Fruit fly (Drosophila melanogaster) whole organism, embryonic: ENCODE measurements around the gene CG31826.

Experiments used
- Ada2b ChIP-seq: fragments of 200-800 bp; sonication (Bioruptor generic); IDR thresholded peaks from 2 replicates; pipeline ENCODE4 v1.3.6; 2022; ENCODE audit warnings: missing biosample characterization, missing genetic modification characterization
- Bdp1 ChIP-seq: fragments of 200-800 bp; sonication (Bioruptor generic); optimal IDR thresholded peaks from 3 replicates; lab custom pipeline; 2016; ENCODE audit warnings: missing biosample characterization, missing genetic modification characterization
- CG10654 ChIP-seq: fragments of 200-800 bp; sonication (Bioruptor generic); optimal IDR thresholded peaks from 2 replicates; lab custom pipeline; 2016; ENCODE audit warnings: missing biosample characterization, missing genetic modification characterization
- CG10959 ChIP-seq: fragments of 200-800 bp; sonication (Bioruptor generic); IDR thresholded peaks from 2 replicates; pipeline ENCODE4 v1.3.6; 2022; ENCODE audit warnings: missing biosample characterization, missing genetic modification characterization
- CG10979 ChIP-seq: fragments of 200-800 bp; sonication (Bioruptor generic); optimal IDR thresholded peaks from 2 replicates; lab custom pipeline; 2018; ENCODE audit warnings: missing biosample characterization, mild to moderate bottlenecking, missing genetic modification characterization, moderate library complexity
- CG12155 ChIP-seq: fragments of 200-800 bp; sonication (Bioruptor generic); optimal IDR thresholded peaks from 3 replicates; lab custom pipeline; 2016; ENCODE audit warnings: missing biosample characterization, missing genetic modification characterization
- CG12659 ChIP-seq: fragments of 200-800 bp; sonication (Bioruptor generic); optimal IDR thresholded peaks from 3 replicates; lab custom pipeline; 2017; ENCODE audit warnings: mild to moderate bottlenecking, missing biosample characterization, missing genetic modification reagents, missing genetic modification characterization
- CG13123 ChIP-seq: fragments of 200-800 bp; sonication (Bioruptor generic); optimal IDR thresholded peaks from 2 replicates; lab custom pipeline; 2016; ENCODE audit warnings: missing biosample characterization, missing genetic modification characterization
- CG13424 ChIP-seq: fragments of 200-800 bp; sonication (Bioruptor generic); optimal IDR thresholded peaks from 2 replicates; lab custom pipeline; 2019; ENCODE audit warnings: missing biosample characterization, mild to moderate bottlenecking, missing genetic modification characterization, moderate library complexity
- CG1602 ChIP-seq: fragments of 200-800 bp; sonication (Bioruptor generic); optimal IDR thresholded peaks from 3 replicates; lab custom pipeline; 2016; ENCODE audit warnings: missing biosample characterization, missing genetic modification characterization
- CG18011 ChIP-seq: fragments of 200-800 bp; sonication (Bioruptor generic); optimal IDR thresholded peaks from 2 replicates; lab custom pipeline; 2017; ENCODE audit warnings: missing biosample characterization, missing genetic modification characterization, mild to moderate bottlenecking, moderate library complexity, missing genotype
- CG18764 ChIP-seq: fragments of 200-800 bp; sonication (Bioruptor generic); optimal IDR thresholded peaks from 3 replicates; lab custom pipeline; 2016; ENCODE audit warnings: missing biosample characterization, missing genetic modification characterization
- CG2116 ChIP-seq: fragments of 200-800 bp; sonication (Bioruptor generic); optimal IDR thresholded peaks from 3 replicates; lab custom pipeline; 2018; ENCODE audit warnings: missing biosample characterization, mild to moderate bottlenecking, missing genetic modification characterization
- CG30431 ChIP-seq: fragments of 200-800 bp; sonication (Bioruptor generic); optimal IDR thresholded peaks from 2 replicates; lab custom pipeline; 2017; ENCODE audit warnings: missing biosample characterization, missing genetic modification characterization
- CG3281 ChIP-seq: fragments of 200-800 bp; sonication (Bioruptor generic); optimal IDR thresholded peaks from 3 replicates; lab custom pipeline; 2017; ENCODE audit warnings: missing biosample characterization, mild to moderate bottlenecking, missing genetic modification characterization
- CG33557 ChIP-seq: fragments of 200-800 bp; sonication (Bioruptor generic); optimal IDR thresholded peaks from 2 replicates; lab custom pipeline; 2019; ENCODE audit warnings: missing biosample characterization, mild to moderate bottlenecking, missing genetic modification characterization, moderate library complexity
- CG34422 ChIP-seq: fragments of 200-800 bp; sonication (Bioruptor generic); IDR thresholded peaks from 3 replicates; pipeline ENCODE4 v1.3.6; 2022; ENCODE audit warnings: missing biosample characterization, missing genetic modification characterization
- CG3726 ChIP-seq: fragments of 200-800 bp; sonication (Bioruptor generic); IDR thresholded peaks from 3 replicates; pipeline ENCODE4, ENCODE4 v1.3.6; 2022; ENCODE audit warnings: missing biosample characterization, missing genetic modification characterization
- CG43689 ChIP-seq: fragments of 200-800 bp; sonication (Bioruptor generic); IDR thresholded peaks from 2 replicates; pipeline ENCODE4 v1.3.6; 2022; ENCODE audit warnings: missing biosample characterization, missing genetic modification characterization
- CG4424 ChIP-seq: fragments of 200-800 bp; sonication (Bioruptor generic); optimal IDR thresholded peaks from 3 replicates; lab custom pipeline; 2016; ENCODE audit warnings: missing biosample characterization, missing genetic modification characterization
- CG4617 ChIP-seq: fragments of 200-800 bp; sonication (Bioruptor generic); optimal IDR thresholded peaks from 3 replicates; lab custom pipeline; 2016; ENCODE audit warnings: missing biosample characterization, missing genetic modification characterization, borderline replicate concordance
- CG6765 ChIP-seq: fragments of 200-800 bp; sonication (Bioruptor generic); optimal IDR thresholded peaks from 3 replicates; lab custom pipeline; 2017; ENCODE audit warnings: missing biosample characterization, mild to moderate bottlenecking, missing genetic modification characterization
- CG8924 ChIP-seq: fragments of 200-800 bp; optimal IDR thresholded peaks from 3 replicates; lab custom pipeline; 2019; ENCODE audit warnings: missing biosample characterization, mild to moderate bottlenecking, missing genetic modification characterization, moderate library complexity
- Chrac-16 ChIP-seq: fragments of 200-800 bp; sonication (Bioruptor generic); optimal IDR thresholded peaks from 3 replicates; lab custom pipeline; 2016; ENCODE audit warnings: missing biosample characterization, missing genetic modification characterization
- Deaf1 ChIP-seq: fragments of 200-800 bp; optimal IDR thresholded peaks from 3 replicates; lab custom pipeline; 2019; ENCODE audit warnings: missing biosample characterization, mild to moderate bottlenecking, missing genetic modification characterization, moderate library complexity
- Fer1 ChIP-seq: fragments of 200-800 bp; sonication (Bioruptor generic); optimal IDR thresholded peaks from 2 replicates; lab custom pipeline; 2017; ENCODE audit warnings: missing biosample characterization, mild to moderate bottlenecking, missing genetic modification characterization
- HLH4C ChIP-seq: fragments of 200-800 bp; sonication (Bioruptor generic); IDR thresholded peaks from 3 replicates; pipeline ENCODE4 v1.3.6; 2022; ENCODE audit warnings: missing biosample characterization, missing genetic modification characterization; ENCODE audit not compliant: partially characterized antibody
- MBD-R2 ChIP-seq: fragments of 200-800 bp; sonication (Bioruptor generic); IDR thresholded peaks from 2 replicates; pipeline ENCODE4 v1.3.6; 2022; ENCODE audit warnings: missing biosample characterization, missing genetic modification characterization
- Oaz ChIP-seq: fragments of 200-800 bp; sonication (Bioruptor generic); IDR thresholded peaks from 2 replicates; pipeline ENCODE4 v1.3.6; 2022; ENCODE audit warnings: missing biosample characterization, missing genetic modification characterization
- Ravus ChIP-seq: fragments of 200-800 bp; sonication (Bioruptor generic); IDR thresholded peaks from 2 replicates; pipeline ENCODE4 v1.3.6; 2022; ENCODE audit warnings: missing biosample characterization, missing genetic modification characterization
- Rfx ChIP-seq: fragments of 200-800 bp; sonication (Bioruptor generic); IDR thresholded peaks from 2 replicates; pipeline ENCODE4 v1.3.6; 2022; ENCODE audit warnings: missing biosample characterization, missing genetic modification characterization
- Sry-β ChIP-seq: fragments of 200-800 bp; sonication (Bioruptor generic); optimal IDR thresholded peaks from 2 replicates; lab custom pipeline; 2018; ENCODE audit warnings: missing biosample characterization, mild to moderate bottlenecking, missing genetic modification characterization, moderate library complexity
- Vsx1 ChIP-seq: fragments of 200-800 bp; sonication (Bioruptor generic); optimal IDR thresholded peaks from 2 replicates; lab custom pipeline; 2017; ENCODE audit warnings: missing biosample characterization, mild to moderate bottlenecking, missing genetic modification characterization, missing genetic modification reagents
- Xbp1 ChIP-seq: fragments of 200-800 bp; sonication (Bioruptor generic); optimal IDR thresholded peaks from 3 replicates; lab custom pipeline; 2016; ENCODE audit warnings: missing biosample characterization, mild to moderate bottlenecking, missing genetic modification characterization
- YL-1 ChIP-seq: fragments of 200-800 bp; sonication (Bioruptor generic); optimal IDR thresholded peaks from 3 replicates; lab custom pipeline; 2017; ENCODE audit warnings: missing biosample characterization, mild to moderate bottlenecking, missing genetic modification characterization
- bab2 ChIP-seq: fragments of 200-800 bp; sonication (Bioruptor generic); optimal IDR thresholded peaks from 2 replicates; lab custom pipeline; 2016; ENCODE audit warnings: missing biosample characterization, missing genetic modification characterization
- bbx ChIP-seq: fragments of 200-800 bp; sonication (Bioruptor generic); IDR thresholded peaks from 2 replicates; pipeline ENCODE4 v1.3.6; 2022; ENCODE audit warnings: missing biosample characterization, missing genetic modification characterization; ENCODE audit not compliant: partially characterized antibody
- chn ChIP-seq: fragments of 200-800 bp; sonication (Bioruptor generic); optimal IDR thresholded peaks from 2 replicates; lab custom pipeline; 2016; ENCODE audit warnings: missing biosample characterization, missing genetic modification characterization
- crc ChIP-seq: fragments of 200-800 bp; sonication (Bioruptor generic); optimal IDR thresholded peaks from 2 replicates; lab custom pipeline; 2016; ENCODE audit warnings: missing biosample characterization, missing genetic modification characterization
- croc ChIP-seq: fragments of 200-800 bp; sonication (Bioruptor generic); conservative IDR thresholded peaks from 3 replicates; pipeline ENCODE4 v1.3.6; 2022; ENCODE audit warnings: missing biosample characterization, missing genetic modification characterization
- crp ChIP-seq, 2 experiments: fragments of 200-800 bp; sonication (Bioruptor generic); optimal IDR thresholded peaks; 2 replicates in 1 of 2; 3 replicates in 1 of 2; lab custom pipeline; 2017; ENCODE audit warnings: missing biosample characterization in 2 of 2, missing genetic modification characterization in 2 of 2, mild to moderate bottlenecking in 1 of 2, moderate library complexity in 1 of 2
- ewg ChIP-seq: fragments of 200-800 bp; sonication (Bioruptor generic); optimal IDR thresholded peaks from 3 replicates; lab custom pipeline; 2017; ENCODE audit warnings: mild to moderate bottlenecking, missing biosample characterization, missing genetic modification reagents, missing genetic modification characterization
- mld ChIP-seq: fragments of 200-800 bp; sonication (Bioruptor generic); IDR thresholded peaks from 3 replicates; pipeline ENCODE4 v1.3.6; 2022; ENCODE audit warnings: missing biosample characterization, missing genetic modification characterization; ENCODE audit not compliant: partially characterized antibody
- rib ChIP-seq: fragments of 200-800 bp; sonication (Bioruptor generic); IDR thresholded peaks from 2 replicates; pipeline ENCODE4 v1.3.6; 2022; ENCODE audit warnings: missing biosample characterization, missing genetic modification characterization
- shn ChIP-seq: fragments of 200-800 bp; sonication (Bioruptor generic); optimal IDR thresholded peaks from 3 replicates; lab custom pipeline; 2016; ENCODE audit warnings: missing biosample characterization, missing genetic modification characterization
- tap ChIP-seq: fragments of 200-800 bp; optimal IDR thresholded peaks from 3 replicates; lab custom pipeline; 2019; ENCODE audit warnings: missing biosample characterization, mild to moderate bottlenecking, missing genetic modification characterization, moderate library complexity
- tin ChIP-seq: fragments of 200-800 bp; sonication (Bioruptor generic); optimal IDR thresholded peaks from 3 replicates; lab custom pipeline; 2016; ENCODE audit warnings: missing biosample characterization, missing genetic modification characterization
- twi ChIP-seq: fragments of 200-800 bp; optimal IDR thresholded peaks from 2 replicates; lab custom pipeline; 2019; ENCODE audit warnings: missing biosample characterization, mild to moderate bottlenecking, missing genetic modification characterization, moderate library complexity

CG31826 gene

DNA sequence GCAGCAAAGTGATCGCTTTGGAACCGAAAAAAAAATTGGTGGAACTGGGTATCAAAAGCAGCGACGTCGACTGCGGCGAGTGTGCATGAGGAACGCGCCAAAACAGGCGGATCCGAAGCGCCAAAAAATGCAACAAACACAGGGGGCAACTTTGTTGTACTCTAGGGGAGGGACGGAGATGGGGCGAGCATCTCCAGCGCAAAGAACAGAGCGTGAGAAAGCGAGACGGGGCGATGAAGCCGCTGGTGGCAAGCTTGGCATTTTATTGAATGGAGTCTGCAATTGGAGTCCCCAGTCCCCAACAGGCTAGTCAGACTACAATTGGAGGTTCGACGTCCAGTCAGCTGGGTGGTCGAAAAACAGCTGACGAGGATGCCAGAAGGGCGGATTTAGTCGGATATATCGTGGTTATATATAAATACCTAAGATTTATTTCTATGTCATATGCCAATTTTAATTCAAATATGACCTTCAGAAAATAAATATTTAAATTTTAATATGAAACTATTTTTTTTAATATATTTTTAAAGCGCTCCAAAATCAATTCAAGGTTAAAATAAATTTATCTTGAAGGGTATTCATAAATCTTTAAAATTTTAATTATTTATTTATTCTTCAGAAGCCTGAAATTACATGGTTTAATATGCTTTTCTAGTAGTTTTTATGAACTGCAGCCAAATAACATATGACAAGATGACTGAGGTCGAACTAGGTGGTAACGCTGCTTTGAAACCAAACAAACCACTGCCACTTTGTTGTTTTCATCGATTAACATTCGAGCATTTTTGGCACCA lies 26.1 kb downstream of the CG31826 start (continued):
- TF ChIP-seq CG3281: peak; percentile 93
- TF ChIP-seq ewg (GFP tag; lab: Kevin White, UChicago): peak; percentile 82
- peak; percentile 88 for TF ChIP-seq tin (GFP tag; lab: Kevin White, UChicago)
- TF ChIP-seq CG12659 (GFP tag; lab: Kevin White, UChicago): peak; percentile 96
- TF ChIP-seq CG2116 (GFP tag; lab: Kevin White, UChicago): peak; percentile 66
- peak; percentile 68; the same call in 2 of the 3 replicates for TF ChIP-seq CG34422 (GFP tag; lab: Robert Waterston, UW)
- no peak for TF ChIP-seq rib (GFP tag; lab: Robert Waterston, UW)
- peak; percentile 94 for TF ChIP-seq twi (tag; lab: Kevin White, UChicago)
- TF ChIP-seq CG10654: peak; percentile 81
- no peak for TF ChIP-seq HLH4C
- TF ChIP-seq CG13123 (GFP tag; lab: Kevin White, UChicago): peak; percentile 77
- peak; percentile 97 for TF ChIP-seq CG13424 (tag; lab: Kevin White, UChicago)
- peak; percentile 65; the same call in 1 of the 3 replicates for TF ChIP-seq CG3726 (GFP tag; lab: Robert Waterston, UW)
- no peak for TF ChIP-seq CG43689
- peak; percentile 29 for TF ChIP-seq bbx (GFP tag; lab: Robert Waterston, UW)
- peak; percentile 68 for TF ChIP-seq YL-1 (GFP tag; lab: Kevin White, UChicago)
- no peak for TF ChIP-seq shn (GFP tag; lab: Kevin White, UChicago)
- peak; percentile 65 for TF ChIP-seq MBD-R2 (GFP tag; lab: Robert Waterston, UW)
- peak; percentile 84 for TF ChIP-seq CG30431
- peak; percentile 85 for TF ChIP-seq Fer1 (GFP tag; lab: Kevin White, UChicago)
- TF ChIP-seq chn (GFP tag; lab: Kevin White, UChicago): peak; percentile 17
- TF ChIP-seq croc (GFP tag; lab: Robert Waterston, UW): peak; percentile 80
- peak; percentile 74 for TF ChIP-seq Ada2b (GFP tag; lab: Robert Waterston, UW)
- TF ChIP-seq CG6765 (GFP tag; lab: Kevin White, UChicago): peak; percentile 82
- TF ChIP-seq Bdp1 (GFP tag; lab: Kevin White, UChicago): no peak
- peak; percentile 87 for TF ChIP-seq tap
- peak; percentile 79 for TF ChIP-seq Vsx1
- peak; percentile 93 for TF ChIP-seq CG4424 (GFP tag; lab: Kevin White, UChicago)
- TF ChIP-seq crc (GFP tag; lab: Kevin White, UChicago): no peak
- peak; percentile 78 for TF ChIP-seq Chrac-16 (GFP tag; lab: Kevin White, UChicago)
- peak; percentile 94 for TF ChIP-seq CG10979 (tag; lab: Kevin White, UChicago)
- TF ChIP-seq CG1602 (GFP tag; lab: Kevin White, UChicago): peak; percentile 86
- TF ChIP-seq CG33557 (GFP tag; lab: Kevin White, UChicago): peak; percentile 98
- peak; percentile 25 for TF ChIP-seq Sry-β
- TF ChIP-seq CG4617: peak; percentile 40
- TF ChIP-seq bab2: peak; percentile 22
- TF ChIP-seq CG18011 (GFP tag; lab: Kevin White, UChicago): peak; percentile 65
- no peak for TF ChIP-seq mld
- peak; percentile 78 for TF ChIP-seq Rfx
- TF ChIP-seq CG18764 (GFP tag; lab: Kevin White, UChicago): peak; percentile 77
- peak; percentile 70 to 89 for TF ChIP-seq crp (GFP tag; optimal IDR thresholded peaks at IDR 0.05; lab: Kevin White, UChicago)
- TF ChIP-seq Ravus (GFP tag; lab: Robert Waterston, UW): peak; percentile 14; the same call in 1 of the 2 replicates
- TF ChIP-seq Oaz (GFP tag; lab: Robert Waterston, UW): peak; percentile 45; the same call in 1 of the 2 replicates
- peak; percentile 74 for TF ChIP-seq Deaf1
- peak; percentile 96 for TF ChIP-seq CG8924 (tag; lab: Kevin White, UChicago)
- peak; percentile 77 for TF ChIP-seq CG10959 (GFP tag; lab: Robert Waterston, UW)
- peak; percentile 87 for TF ChIP-seq Xbp1 (GFP tag; lab: Kevin White, UChicago)
- TF ChIP-seq CG12155 (GFP tag; lab: Kevin White, UChicago): peak; percentile 78
